Fruit fly (Drosophila melanogaster): ENCODE measurements around the gene CG13065.

DNA sequence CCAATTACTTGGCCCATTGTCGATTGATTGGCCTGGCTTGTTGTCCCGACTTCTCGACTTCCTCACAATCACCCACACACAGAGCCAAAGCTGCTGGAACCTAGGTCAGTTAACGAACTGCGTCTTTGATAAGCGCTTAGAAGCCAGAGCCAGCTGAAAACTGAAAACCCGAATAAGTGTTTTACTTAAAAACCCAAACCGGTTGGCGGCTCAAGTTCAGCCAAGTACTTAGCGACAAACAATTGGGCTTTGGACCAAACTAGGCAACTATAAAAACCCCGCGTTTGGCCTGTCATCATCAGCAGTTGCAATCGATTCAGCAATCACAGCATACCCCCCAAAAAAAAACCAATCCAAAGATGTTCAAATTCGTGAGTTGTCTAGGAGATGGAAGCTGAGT lies 46.1 kb downstream of the CG13065 start, which contains the start of gene CG13059:
- TF ChIP-seq Dip3 (GFP tag; optimal IDR thresholded peaks at IDR 0.05): no peak
- no peak for TF ChIP-seq Eip74EF (GFP tag; optimal IDR thresholded peaks at IDR 0.05)
- no peak for TF ChIP-seq CG12236 (GFP tag; optimal IDR thresholded peaks at IDR 0.05)
- TF ChIP-seq bigmax (GFP tag; optimal IDR thresholded peaks at IDR 0.05): no peak
- TF ChIP-seq CG2120 (GFP tag; optimal IDR thresholded peaks at IDR 0.05): no peak
- TF ChIP-seq luna (GFP tag; optimal IDR thresholded peaks at IDR 0.05): no peak
- no peak for TF ChIP-seq CG15011 (GFP tag; optimal IDR thresholded peaks at IDR 0.05)
- TF ChIP-seq Asciz (GFP tag; optimal IDR thresholded peaks at IDR 0.05): no peak
- TF ChIP-seq CG11093 (GFP tag; IDR thresholded peaks at IDR 0.05): no peak
- TF ChIP-seq Dek (tag; optimal IDR thresholded peaks at IDR 0.05): no peak
- no peak for TF ChIP-seq CG33213 (GFP tag; optimal IDR thresholded peaks at IDR 0.05)
- TF ChIP-seq dysf (GFP tag; IDR thresholded peaks at IDR 0.05): no peak
- no peak for TF ChIP-seq CG13894 (tag; optimal IDR thresholded peaks at IDR 0.05)
